Fruit fly (Drosophila melanogaster) whole organism, embryonic: ENCODE data around the gene SoYb.

Experiments
- Atf6 ChIP-seq: fragments of 200-800 bp; sonication (Bioruptor generic); IDR thresholded peaks from 2 replicates; pipeline ENCODE4 v1.3.6; 2022; ENCODE audit warnings: missing biosample characterization, missing genetic modification characterization
- BtbVII ChIP-seq: fragments of 200-800 bp; sonication (Bioruptor generic); optimal IDR thresholded peaks from 3 replicates; lab custom pipeline; 2017; ENCODE audit warnings: missing biosample characterization, mild to moderate bottlenecking, missing genetic modification characterization
- CG10543 ChIP-seq: fragments of 200-800 bp; sonication (Bioruptor generic); optimal IDR thresholded peaks from 3 replicates; lab custom pipeline; 2017; ENCODE audit warnings: missing biosample characterization, mild to moderate bottlenecking, missing genetic modification characterization, moderate library complexity
- CG13296 ChIP-seq: fragments of 200-800 bp; sonication (Bioruptor generic); optimal IDR thresholded peaks from 3 replicates; lab custom pipeline; 2018; ENCODE audit warnings: missing biosample characterization, mild to moderate bottlenecking, missing genetic modification characterization
- CG13775 ChIP-seq: fragments of 200-800 bp; sonication (Bioruptor generic); optimal IDR thresholded peaks from 3 replicates; lab custom pipeline; 2017; ENCODE audit warnings: missing biosample characterization, mild to moderate bottlenecking, missing genetic modification characterization
- CG13894 ChIP-seq: fragments of 200-800 bp; sonication (Bioruptor generic); optimal IDR thresholded peaks from 3 replicates; lab custom pipeline; 2018; ENCODE audit warnings: missing biosample characterization, mild to moderate bottlenecking, missing genetic modification characterization, moderate library complexity
- CG18011 ChIP-seq: fragments of 200-800 bp; sonication (Bioruptor generic); optimal IDR thresholded peaks from 2 replicates; lab custom pipeline; 2017; ENCODE audit warnings: missing biosample characterization, missing genetic modification characterization, mild to moderate bottlenecking, moderate library complexity, missing genotype
- CG2678 ChIP-seq: fragments of 200-800 bp; sonication (Bioruptor generic); optimal IDR thresholded peaks from 3 replicates; lab custom pipeline; 2019; ENCODE audit warnings: missing biosample characterization, mild to moderate bottlenecking, missing genetic modification characterization, moderate library complexity
- CG34376 ChIP-seq: fragments of 200-800 bp; sonication (Bioruptor generic); optimal IDR thresholded peaks from 2 replicates; lab custom pipeline; 2018; ENCODE audit warnings: missing biosample characterization, mild to moderate bottlenecking, missing genetic modification characterization
- CG9609 ChIP-seq: fragments of 200-800 bp; sonication (Bioruptor generic); optimal IDR thresholded peaks from 3 replicates; lab custom pipeline; 2016; ENCODE audit warnings: missing biosample characterization, missing genetic modification characterization
- Ets65A ChIP-seq: fragments of 200-800 bp; sonication (Bioruptor generic); peaks from one replicate; lab custom pipeline; 2016; ENCODE audit warnings: missing biosample characterization, missing genetic modification characterization
- Fer2 ChIP-seq: fragments of 200-800 bp; sonication (Bioruptor generic); optimal IDR thresholded peaks from 2 replicates; lab custom pipeline; 2018; ENCODE audit warnings: missing biosample characterization, mild to moderate bottlenecking, missing genetic modification characterization, moderate library complexity
- Fer3 ChIP-seq: fragments of 200-800 bp; sonication (Bioruptor generic); optimal IDR thresholded peaks from 2 replicates; lab custom pipeline; 2018; ENCODE audit warnings: missing biosample characterization, mild to moderate bottlenecking, missing genetic modification characterization, moderate library complexity
- GATAe ChIP-seq: fragments of 200-800 bp; sonication (Bioruptor generic); conservative IDR thresholded peaks from 2 replicates; pipeline ENCODE4 v1.3.6; 2022; ENCODE audit warnings: missing biosample characterization, missing genetic modification characterization
- HLH3B ChIP-seq: fragments of 200-800 bp; sonication (Bioruptor generic); IDR thresholded peaks from 2 replicates; pipeline ENCODE4 v1.3.6; 2022; ENCODE audit warnings: missing biosample characterization, missing genetic modification characterization
- Hr78 ChIP-seq, 2 experiments: fragments of 200-800 bp in 1 of 2; fragments of >200 bp in 1 of 2; sonication (Bioruptor generic) in 1 of 2; optimal IDR thresholded peaks; 2 replicates each; lab custom pipeline; 2017 to 2019; ENCODE audit warnings: missing biosample characterization in 2 of 2, missing genetic modification characterization in 2 of 2, mild to moderate bottlenecking in 1 of 2, moderate library complexity in 1 of 2
- Med ChIP-seq: fragments of 200-800 bp; sonication (Bioruptor generic); peaks from one replicate; lab custom pipeline; 2016; ENCODE audit warnings: missing biosample characterization, missing genetic modification characterization, mild to moderate bottlenecking, inconsistent platforms, moderate library complexity
- NfI ChIP-seq: fragments of 200-800 bp; sonication (Bioruptor generic); optimal IDR thresholded peaks from 3 replicates; lab custom pipeline; 2018; ENCODE audit warnings: missing biosample characterization, mild to moderate bottlenecking, missing genetic modification characterization, moderate library complexity
- Opbp ChIP-seq: fragments of 200-800 bp; sonication (Bioruptor generic); IDR thresholded peaks from 3 replicates; pipeline ENCODE4 v1.3.6; 2022; ENCODE audit warnings: missing biosample characterization, missing genetic modification characterization; ENCODE audit not compliant: partially characterized antibody
- Pdp1 ChIP-seq, 2 experiments: fragments of 200-800 bp; sonication (Bioruptor generic); optimal IDR thresholded peaks; 3 replicates each; lab custom pipeline; 2016; ENCODE audit warnings: missing biosample characterization in 2 of 2, missing genetic modification characterization in 2 of 2, mild to moderate bottlenecking in 1 of 2, moderate library complexity in 1 of 2
- Ravus ChIP-seq: fragments of 200-800 bp; sonication (Bioruptor generic); IDR thresholded peaks from 2 replicates; pipeline ENCODE4 v1.3.6; 2022; ENCODE audit warnings: missing biosample characterization, missing genetic modification characterization
- Rfx ChIP-seq: fragments of 200-800 bp; sonication (Bioruptor generic); IDR thresholded peaks from 2 replicates; pipeline ENCODE4 v1.3.6; 2022; ENCODE audit warnings: missing biosample characterization, missing genetic modification characterization
- Xrp1 ChIP-seq: fragments of 200-800 bp; sonication (Bioruptor generic); IDR thresholded peaks from 2 replicates; pipeline ENCODE4 v1.3.6; 2022; ENCODE audit warnings: missing biosample characterization, missing genetic modification characterization
- ab ChIP-seq: fragments of 200-800 bp; sonication (Bioruptor generic); optimal IDR thresholded peaks from 2 replicates; lab custom pipeline; 2016; ENCODE audit warnings: missing biosample characterization, missing genetic modification characterization
- bsh ChIP-seq, 2 experiments: fragments of 200-800 bp; sonication (Bioruptor generic); optimal IDR thresholded peaks; 2 replicates each; lab custom pipeline; 2017 to 2018; ENCODE audit warnings: mild to moderate bottlenecking in 2 of 2, missing biosample characterization in 2 of 2, missing genetic modification characterization in 2 of 2, moderate library complexity in 1 of 2
- chinmo ChIP-seq: fragments of 200-800 bp; sonication (Bioruptor generic); IDR thresholded peaks from 4 replicates; pipeline ENCODE4 v1.3.6; 2022; ENCODE audit warnings: missing biosample characterization, missing genetic modification characterization; ENCODE audit not compliant: partially characterized antibody
- corto ChIP-seq: fragments of 200-800 bp; sonication (Bioruptor generic); optimal IDR thresholded peaks from 2 replicates; lab custom pipeline; 2016; ENCODE audit warnings: missing biosample characterization, mild to moderate bottlenecking, missing genetic modification characterization, moderate library complexity
- croc ChIP-seq: fragments of 200-800 bp; sonication (Bioruptor generic); conservative IDR thresholded peaks from 3 replicates; pipeline ENCODE4 v1.3.6; 2022; ENCODE audit warnings: missing biosample characterization, missing genetic modification characterization
- ewg ChIP-seq: fragments of 200-800 bp; sonication (Bioruptor generic); optimal IDR thresholded peaks from 3 replicates; lab custom pipeline; 2017; ENCODE audit warnings: mild to moderate bottlenecking, missing biosample characterization, missing genetic modification reagents, missing genetic modification characterization
- exex ChIP-seq: fragments of 200-800 bp; sonication (Bioruptor generic); optimal IDR thresholded peaks from 4 replicates; lab custom pipeline; 2018; ENCODE audit warnings: missing biosample characterization, mild to moderate bottlenecking, missing genetic modification characterization, moderate library complexity
- grn ChIP-seq: fragments of 200-800 bp; sonication (Bioruptor generic); optimal IDR thresholded peaks from 3 replicates; lab custom pipeline; 2017; ENCODE audit warnings: missing biosample characterization, missing genetic modification characterization
- gro ChIP-seq: fragments of 200-800 bp; sonication (Bioruptor generic); optimal IDR thresholded peaks from 2 replicates; lab custom pipeline; 2016; ENCODE audit warnings: missing biosample characterization, missing genetic modification characterization
- mirr ChIP-seq: fragments of 200-800 bp; sonication (Bioruptor generic); optimal IDR thresholded peaks from 3 replicates; lab custom pipeline; 2018; ENCODE audit warnings: missing biosample characterization, mild to moderate bottlenecking, missing genetic modification characterization
- nom ChIP-seq: fragments of 200-800 bp; sonication (Bioruptor generic); optimal IDR thresholded peaks from 2 replicates; lab custom pipeline; 2017; ENCODE audit warnings: missing biosample characterization, missing genetic modification characterization, mild to moderate bottlenecking, moderate library complexity, missing genetic modification reagents
- pnt ChIP-seq: fragments of 200-800 bp; sonication (Bioruptor generic); optimal IDR thresholded peaks from 3 replicates; lab custom pipeline; 2016; ENCODE audit warnings: missing biosample characterization, missing genetic modification characterization
- sd ChIP-seq: fragments of 200-800 bp; sonication (Bioruptor generic); optimal IDR thresholded peaks from 3 replicates; lab custom pipeline; 2018; ENCODE audit warnings: missing biosample characterization, mild to moderate bottlenecking, missing genetic modification characterization, moderate library complexity
- sug ChIP-seq: fragments of 200-800 bp; optimal IDR thresholded peaks from 2 replicates; lab custom pipeline; 2019; ENCODE audit warnings: missing biosample characterization, mild to moderate bottlenecking, missing genetic modification characterization, moderate library complexity
- usp ChIP-seq: fragments of >200 bp; optimal IDR thresholded peaks from 2 replicates; lab custom pipeline; 2017; ENCODE audit warnings: missing biosample characterization, missing genetic modification characterization

The SoYb gene

dm6 chr2L:9949178-9950062 lies 53.1 kb downstream of the SoYb start:
- TF ChIP-seq gro (GFP tag; lab: Kevin White, UChicago) (peak; percentile 4), croc (GFP tag; lab: Robert Waterston, UW) (no peak), corto (GFP tag; lab: Kevin White, UChicago) (peak; percentile 58), Med (GFP tag; lab: Kevin White, UChicago) (peak; percentile 36), chinmo (GFP tag; lab: Robert Waterston, UW) (0 out of 4 replicates have a peak, but pooled peaks have one; percentile 6), ewg (GFP tag; lab: Kevin White, UChicago) (no peak), grn (GFP tag; lab: Kevin White, UChicago) (peak; percentile 24), CG13296 (GFP tag; lab: Kevin White, UChicago) (peak; percentile 29), sd (tag; lab: Kevin White, UChicago) (peak; percentile 56), CG10543 (GFP tag; lab: Kevin White, UChicago) (peak; percentile 39), sug (tag; lab: Kevin White, UChicago) (peak; percentile 65), HLH3B (GFP tag; lab: Robert Waterston, UW) (no peak), mirr (peak; percentile 55), BtbVII (GFP tag; lab: Kevin White, UChicago) (peak; percentile 35), bsh (GFP tag; optimal IDR thresholded peaks at IDR 0.05; lab: Kevin White, UChicago) (peak in 1 of 2 experiments; percentile 50), CG13894 (peak; percentile 25), nom (GFP tag; lab: Kevin White, UChicago) (peak; percentile 60), CG34376 (GFP tag; lab: Kevin White, UChicago) (peak; percentile 91), exex (tag; lab: Kevin White, UChicago) (peak; percentile 88), CG9609 (no peak), CG2678 (tag; lab: Kevin White, UChicago) (peak; percentile 3), GATAe (GFP tag; lab: Robert Waterston, UW) (peak; percentile 51), Rfx (GFP tag; lab: Robert Waterston, UW) (no peak), Fer2 (tag; lab: Kevin White, UChicago) (no peak), CG18011 (GFP tag; lab: Kevin White, UChicago) (peak; percentile 56), Ravus (no peak), Pdp1 (GFP tag; optimal IDR thresholded peaks at IDR 0.05; lab: Kevin White, UChicago) (peak in 1 of 2 experiments; percentile 36)

- TF ChIP-seq Hr78 (GFP tag; optimal IDR thresholded peaks at IDR 0.05; lab: Kevin White, UChicago) = peak in 1 of 2 experiments; percentile 28
- no peak for TF ChIP-seq pnt (GFP tag; lab: Kevin White, UChicago)
- no peak for TF ChIP-seq NfI (GFP tag; lab: Kevin White, UChicago)
- TF ChIP-seq Ets65A (GFP tag; lab: Kevin White, UChicago) = peak; percentile 55
- peak; percentile 16 for TF ChIP-seq Fer3 (tag; lab: Kevin White, UChicago)
- TF ChIP-seq ab (GFP tag; lab: Kevin White, UChicago) = no peak
- TF ChIP-seq Atf6 (GFP tag; lab: Robert Waterston, UW) = no peak
- no peak for TF ChIP-seq Opbp (GFP tag; lab: Robert Waterston, UW)
- no peak for TF ChIP-seq CG13775 (GFP tag; lab: Kevin White, UChicago)
- TF ChIP-seq usp (GFP tag; lab: Kevin White, UChicago) = no peak
- TF ChIP-seq Xrp1 (GFP tag; lab: Robert Waterston, UW) = no peak
These were observed 54.0 kb downstream of the SoYb start for dm6 chr2L:9948520-9948858.
